Fruit fly (Drosophila melanogaster) whole organism, embryonic: ENCODE measurements around the gene TyrRS.
A peak's percentile ranks its signal among the peaks of the same experiment; 100 is the strongest.

Experiments used
- Atf6 ChIP-seq: fragments of 200-800 bp; sonication (Bioruptor generic); IDR thresholded peaks from 2 replicates; pipeline ENCODE4 v1.3.6; 2022; ENCODE audit warnings: missing biosample characterization, missing genetic modification characterization
- BEAF-32 ChIP-seq: fragments of 200-800 bp; sonication (Bioruptor generic); optimal IDR thresholded peaks from 3 replicates; lab custom pipeline; 2017; ENCODE audit warnings: missing biosample characterization, missing genetic modification characterization, mild to moderate bottlenecking, moderate library complexity, missing genetic modification reagents
- CG1233 ChIP-seq: fragments of 200-800 bp; sonication (Bioruptor generic); optimal IDR thresholded peaks from 4 replicates; lab custom pipeline; 2018; ENCODE audit warnings: missing biosample characterization, mild to moderate bottlenecking, missing genetic modification characterization
- CG12769 ChIP-seq: fragments of 200-800 bp; sonication (Bioruptor generic); optimal IDR thresholded peaks from 2 replicates; lab custom pipeline; 2019; ENCODE audit warnings: missing biosample characterization, mild to moderate bottlenecking, missing genetic modification characterization, moderate library complexity
- CG14710 ChIP-seq: fragments of 200-800 bp; sonication (Bioruptor generic); optimal IDR thresholded peaks from 3 replicates; lab custom pipeline; 2019; ENCODE audit warnings: missing biosample characterization, mild to moderate bottlenecking, missing genetic modification characterization, moderate library complexity
- CG2712 ChIP-seq: fragments of 200-800 bp; optimal IDR thresholded peaks from 3 replicates; lab custom pipeline; 2019; ENCODE audit warnings: missing biosample characterization, mild to moderate bottlenecking, missing genetic modification characterization, moderate library complexity
- CG31365 ChIP-seq: fragments of 200-800 bp; sonication (Bioruptor generic); optimal IDR thresholded peaks from 2 replicates; lab custom pipeline; 2018; ENCODE audit warnings: missing biosample characterization, mild to moderate bottlenecking, missing genetic modification characterization
- CG3281 ChIP-seq: fragments of 200-800 bp; sonication (Bioruptor generic); optimal IDR thresholded peaks from 3 replicates; lab custom pipeline; 2017; ENCODE audit warnings: missing biosample characterization, mild to moderate bottlenecking, missing genetic modification characterization
- CG34422 ChIP-seq: fragments of 200-800 bp; sonication (Bioruptor generic); IDR thresholded peaks from 3 replicates; pipeline ENCODE4 v1.3.6; 2022; ENCODE audit warnings: missing biosample characterization, missing genetic modification characterization
- CG42726 ChIP-seq: fragments of 200-800 bp; sonication (Bioruptor generic); IDR thresholded peaks from 2 replicates; pipeline ENCODE4 v1.3.6; 2022; ENCODE audit warnings: missing biosample characterization, missing genetic modification characterization; ENCODE audit not compliant: partially characterized antibody
- CG4360 ChIP-seq: fragments of 200-800 bp; sonication (Bioruptor generic); IDR thresholded peaks from 2 replicates; pipeline ENCODE4 v1.3.6; 2022; ENCODE audit warnings: missing biosample characterization, missing genetic modification characterization
- CG8290 ChIP-seq, 3 experiments: fragments of 200-800 bp; sonication (Bioruptor generic); optimal IDR thresholded peaks; 2 replicates each; lab custom pipeline; 2016 to 2019; ENCODE audit warnings: missing biosample characterization in 3 of 3, missing genetic modification characterization in 3 of 3, mild to moderate bottlenecking in 2 of 3, moderate library complexity in 1 of 3
- CG9609 ChIP-seq: fragments of 200-800 bp; sonication (Bioruptor generic); optimal IDR thresholded peaks from 3 replicates; lab custom pipeline; 2016; ENCODE audit warnings: missing biosample characterization, missing genetic modification characterization
- CHES-1-like ChIP-seq: fragments of 200-800 bp; sonication (Bioruptor generic); optimal IDR thresholded peaks from 2 replicates; lab custom pipeline; 2016; ENCODE audit warnings: missing biosample characterization, missing genetic modification characterization
- Dad ChIP-seq: fragments of 200-800 bp; sonication (Bioruptor generic); optimal IDR thresholded peaks from 3 replicates; lab custom pipeline; 2016; ENCODE audit warnings: missing biosample characterization, missing genetic modification characterization
- Dek ChIP-seq: fragments of 200-800 bp; sonication (Bioruptor generic); optimal IDR thresholded peaks from 3 replicates; lab custom pipeline; 2019; ENCODE audit warnings: missing biosample characterization, mild to moderate bottlenecking, missing genetic modification characterization, moderate library complexity
- Dref ChIP-seq: fragments of 200-800 bp; sonication (Bioruptor generic); IDR thresholded peaks from 2 replicates; pipeline ENCODE4 v1.3.6; 2022; ENCODE audit warnings: missing biosample characterization, missing genetic modification characterization
- Eip74EF ChIP-seq, 2 experiments: fragments of 200-800 bp in 1 of 2; fragments of >200 bp in 1 of 2; sonication (Bioruptor generic) in 1 of 2; optimal IDR thresholded peaks; 2 replicates each; lab custom pipeline; 2017 to 2019; ENCODE audit warnings: missing biosample characterization in 2 of 2, missing genetic modification characterization in 2 of 2, mild to moderate bottlenecking in 1 of 2, moderate library complexity in 1 of 2
- Elba2 ChIP-seq: fragments of 200-800 bp; sonication (Bioruptor generic); optimal IDR thresholded peaks from 3 replicates; lab custom pipeline; 2016; ENCODE audit warnings: missing biosample characterization, missing genetic modification characterization
- Fer1 ChIP-seq: fragments of 200-800 bp; sonication (Bioruptor generic); optimal IDR thresholded peaks from 2 replicates; lab custom pipeline; 2017; ENCODE audit warnings: missing biosample characterization, mild to moderate bottlenecking, missing genetic modification characterization
- GATAe ChIP-seq: fragments of 200-800 bp; sonication (Bioruptor generic); conservative IDR thresholded peaks from 2 replicates; pipeline ENCODE4 v1.3.6; 2022; ENCODE audit warnings: missing biosample characterization, missing genetic modification characterization
- HHEX ChIP-seq: fragments of 200-800 bp; sonication (Bioruptor generic); optimal IDR thresholded peaks from 3 replicates; lab custom pipeline; 2017; ENCODE audit warnings: missing biosample characterization, mild to moderate bottlenecking, missing genetic modification characterization, missing genetic modification reagents
- HLH4C ChIP-seq: fragments of 200-800 bp; sonication (Bioruptor generic); IDR thresholded peaks from 3 replicates; pipeline ENCODE4 v1.3.6; 2022; ENCODE audit warnings: missing biosample characterization, missing genetic modification characterization; ENCODE audit not compliant: partially characterized antibody
- HmgZ ChIP-seq: fragments of 200-800 bp; sonication (Bioruptor generic); optimal IDR thresholded peaks from 2 replicates; lab custom pipeline; 2018; ENCODE audit warnings: missing biosample characterization, mild to moderate bottlenecking, missing genetic modification characterization
- Hmr ChIP-seq: fragments of 200-800 bp; sonication (Bioruptor generic); optimal IDR thresholded peaks from 3 replicates; lab custom pipeline; 2017; ENCODE audit warnings: mild to moderate bottlenecking, missing biosample characterization, missing genetic modification reagents, missing genetic modification characterization
- Myb ChIP-seq: fragments of 200-800 bp; sonication (Bioruptor generic); optimal IDR thresholded peaks from 2 replicates; lab custom pipeline; 2016; ENCODE audit warnings: missing biosample characterization, missing genetic modification characterization
- Optix ChIP-seq: fragments of 200-800 bp; sonication (Bioruptor generic); IDR thresholded peaks from 3 replicates; pipeline ENCODE4 v1.3.6; 2022; ENCODE audit warnings: missing biosample characterization, missing genetic modification characterization
- Pdp1 ChIP-seq, 2 experiments: fragments of 200-800 bp; sonication (Bioruptor generic); optimal IDR thresholded peaks; 3 replicates each; lab custom pipeline; 2016; ENCODE audit warnings: missing biosample characterization in 2 of 2, missing genetic modification characterization in 2 of 2, mild to moderate bottlenecking in 1 of 2, moderate library complexity in 1 of 2
- Scr ChIP-seq: fragments of 200-800 bp; sonication (Bioruptor generic); IDR thresholded peaks from 2 replicates; pipeline ENCODE4 v1.3.6; 2022; ENCODE audit warnings: missing biosample characterization, missing genetic modification characterization; ENCODE audit not compliant: partially characterized antibody
- amos ChIP-seq: fragments of 200-800 bp; sonication (Bioruptor generic); IDR thresholded peaks from 2 replicates; pipeline ENCODE4 v1.3.6; 2022; ENCODE audit warnings: missing biosample characterization, missing genetic modification characterization; ENCODE audit not compliant: partially characterized antibody
- bcd ChIP-seq: fragments of 200-800 bp; sonication (Bioruptor generic); optimal IDR thresholded peaks from 2 replicates; lab custom pipeline; 2017; ENCODE audit warnings: missing biosample characterization, mild to moderate bottlenecking, missing genetic modification characterization
- caup ChIP-seq: fragments of 200-800 bp; sonication (Bioruptor generic); optimal IDR thresholded peaks from 3 replicates; lab custom pipeline; 2017; ENCODE audit warnings: missing biosample characterization, mild to moderate bottlenecking, missing genetic modification characterization, moderate library complexity; ENCODE audit not compliant: severe bottlenecking
- chinmo ChIP-seq: fragments of 200-800 bp; sonication (Bioruptor generic); IDR thresholded peaks from 4 replicates; pipeline ENCODE4 v1.3.6; 2022; ENCODE audit warnings: missing biosample characterization, missing genetic modification characterization; ENCODE audit not compliant: partially characterized antibody
- ci ChIP-seq: fragments of 200-800 bp; sonication (Bioruptor generic); IDR thresholded peaks from 3 replicates; pipeline ENCODE4 v1.3.6; 2022; ENCODE audit warnings: missing biosample characterization, missing genetic modification characterization
- cwo ChIP-seq: fragments of 200-800 bp; sonication (Bioruptor generic); optimal IDR thresholded peaks from 3 replicates; lab custom pipeline; 2017; ENCODE audit warnings: missing biosample characterization, missing genetic modification characterization, mild to moderate bottlenecking, moderate library complexity, missing genetic modification reagents
- exex ChIP-seq: fragments of 200-800 bp; sonication (Bioruptor generic); optimal IDR thresholded peaks from 4 replicates; lab custom pipeline; 2018; ENCODE audit warnings: missing biosample characterization, mild to moderate bottlenecking, missing genetic modification characterization, moderate library complexity
- insv ChIP-seq, 2 experiments: fragments of 200-800 bp; sonication (Bioruptor generic); optimal IDR thresholded peaks; 3 replicates each; lab custom pipeline; 2016 to 2018; ENCODE audit warnings: missing biosample characterization in 2 of 2, missing genetic modification characterization in 2 of 2
- klu ChIP-seq: fragments of 200-800 bp; sonication (Bioruptor generic); IDR thresholded peaks from 2 replicates; pipeline ENCODE4 v1.3.6; 2022; ENCODE audit warnings: missing biosample characterization, missing genetic modification characterization
- knrl ChIP-seq: fragments of 200-800 bp; sonication (Bioruptor generic); IDR thresholded peaks from 3 replicates; pipeline ENCODE4 v1.3.6; 2022; ENCODE audit warnings: missing biosample characterization, missing genetic modification characterization; ENCODE audit not compliant: partially characterized antibody
- nmo ChIP-seq: fragments of 200-800 bp; sonication (Bioruptor generic); optimal IDR thresholded peaks from 2 replicates; lab custom pipeline; 2018; ENCODE audit warnings: missing biosample characterization, mild to moderate bottlenecking, missing genetic modification characterization, moderate library complexity
- pros ChIP-seq: fragments of 200-800 bp; sonication (Bioruptor generic); optimal IDR thresholded peaks from 3 replicates; lab custom pipeline; 2019; ENCODE audit warnings: missing biosample characterization, mild to moderate bottlenecking, missing genetic modification characterization, moderate library complexity
- scrt ChIP-seq: fragments of 200-800 bp; sonication (Bioruptor generic); optimal IDR thresholded peaks from 2 replicates; lab custom pipeline; 2018; ENCODE audit warnings: missing biosample characterization, mild to moderate bottlenecking, missing genetic modification characterization, moderate library complexity
- sob ChIP-seq: fragments of 200-800 bp; sonication (Bioruptor generic); IDR thresholded peaks from 2 replicates; pipeline ENCODE4 v1.3.6; 2022; ENCODE audit warnings: missing biosample characterization, missing genetic modification characterization
- stwl ChIP-seq: fragments of 200-800 bp; sonication (Bioruptor generic); optimal IDR thresholded peaks from 3 replicates; lab custom pipeline; 2018; ENCODE audit warnings: missing biosample characterization, mild to moderate bottlenecking, missing genetic modification characterization, moderate library complexity
- tll ChIP-seq, 2 experiments: fragments of 200-800 bp in 1 of 2; fragments of >200 bp in 1 of 2; sonication (Bioruptor generic) in 1 of 2; optimal IDR thresholded peaks; 2 replicates each; lab custom pipeline; 2017 to 2019; ENCODE audit warnings: missing biosample characterization in 2 of 2, missing genetic modification characterization in 2 of 2, mild to moderate bottlenecking in 1 of 2, moderate library complexity in 1 of 2
- vfl ChIP-seq: fragments of 200-800 bp; sonication (Bioruptor generic); optimal IDR thresholded peaks from 2 replicates; lab custom pipeline; 2016; ENCODE audit warnings: missing biosample characterization, missing genetic modification characterization

The TyrRS gene

dm6 chr3L:16381184-16381797 lies 37.8 kb downstream of the TyrRS start, which contains the start of gene Agpat4 (continued):
- peak; percentile 34 for TF ChIP-seq Hmr (GFP tag; lab: Kevin White, UChicago)
- peak; percentile 71 for TF ChIP-seq Elba2
- TF ChIP-seq Eip74EF (GFP tag; optimal IDR thresholded peaks at IDR 0.05; lab: Kevin White, UChicago), result peak in 1 of 2 experiments; percentile 81
- no peak for TF ChIP-seq Fer1 (GFP tag; lab: Kevin White, UChicago)
- peak; percentile 32 for TF ChIP-seq Scr (GFP tag; lab: Robert Waterston, UW)
- TF ChIP-seq CG4360 (GFP tag; lab: Robert Waterston, UW), result peak; percentile 99
- peak; percentile 86 for TF ChIP-seq Myb (GFP tag; lab: Kevin White, UChicago)
- peak; percentile 26 for TF ChIP-seq CG14710
- peak in 1 of 2 experiments; percentile 64 for TF ChIP-seq insv (GFP tag; optimal IDR thresholded peaks at IDR 0.05; lab: Kevin White, UChicago)
- peak; percentile 4 for TF ChIP-seq CHES-1-like (GFP tag; lab: Kevin White, UChicago)
- peak; percentile 6 for TF ChIP-seq CG2712 (tag; lab: Kevin White, UChicago)
- TF ChIP-seq caup (GFP tag; lab: Kevin White, UChicago), result peak; percentile 2
- TF ChIP-seq CG3281, result no peak
- TF ChIP-seq HLH4C (GFP tag; lab: Robert Waterston, UW), result peak; percentile 55; the same call in 1 of the 3 replicates
- TF ChIP-seq pros, result peak; percentile 21
- TF ChIP-seq Dad (GFP tag; lab: Kevin White, UChicago), result no peak
- peak; percentile 56; the same call in 2 of the 3 replicates for TF ChIP-seq knrl (GFP tag; lab: Robert Waterston, UW)
- peak; percentile 7 for TF ChIP-seq bcd (GFP tag; lab: Kevin White, UChicago)
- peak; percentile 44; the same call in 1 of the 2 replicates for TF ChIP-seq amos (GFP tag; lab: Robert Waterston, UW)
- 0 out of 3 replicates have a peak, but pooled peaks have one; percentile 3 for TF ChIP-seq ci
- peak; percentile 74 for TF ChIP-seq stwl
- peak; percentile 85 for TF ChIP-seq cwo (GFP tag; lab: Kevin White, UChicago)
- peak; percentile 61 for TF ChIP-seq nmo (GFP tag; lab: Kevin White, UChicago)
- TF ChIP-seq Atf6 (GFP tag; lab: Robert Waterston, UW), result 0 out of 2 replicates have a peak, but pooled peaks have one; percentile 6
- TF ChIP-seq CG34422 (GFP tag; lab: Robert Waterston, UW), result peak; percentile 68; the same call in 1 of the 3 replicates
- peak; percentile 4; the same call in 1 of the 2 replicates for TF ChIP-seq sob (GFP tag; lab: Robert Waterston, UW)
- TF ChIP-seq HHEX (GFP tag; lab: Kevin White, UChicago), result peak; percentile 13
- peak; percentile 28 for TF ChIP-seq Dek (tag; lab: Kevin White, UChicago)
- TF ChIP-seq Pdp1 (GFP tag; optimal IDR thresholded peaks at IDR 0.05; lab: Kevin White, UChicago), result peak in 1 of 2 experiments; percentile 16
- TF ChIP-seq CG1233 (GFP tag; lab: Kevin White, UChicago), result no peak
- peak; percentile 84 for TF ChIP-seq CG8290 (GFP tag; optimal IDR thresholded peaks at IDR 0.05; lab: Kevin White, UChicago)
- TF ChIP-seq CG8290 (tag; optimal IDR thresholded peaks at IDR 0.05; lab: Kevin White, UChicago), result peak; percentile 61 to 76
- peak in 1 of 2 experiments; percentile 40 for TF ChIP-seq tll (GFP tag; optimal IDR thresholded peaks at IDR 0.05; lab: Kevin White, UChicago)
- TF ChIP-seq chinmo (GFP tag; lab: Robert Waterston, UW), result 0 out of 4 replicates have a peak, but pooled peaks have one; percentile 39
- TF ChIP-seq Optix (GFP tag; lab: Robert Waterston, UW), result no peak
- TF ChIP-seq CG31365 (tag; lab: Kevin White, UChicago), result peak; percentile 99
- TF ChIP-seq CG12769 (tag; lab: Kevin White, UChicago), result peak; percentile 12
- TF ChIP-seq vfl, result no peak
- TF ChIP-seq Dref (GFP tag; lab: Robert Waterston, UW), result peak; percentile 42
- TF ChIP-seq exex (tag; lab: Kevin White, UChicago), result peak; percentile 88
- TF ChIP-seq BEAF-32, result peak; percentile 29
- no peak for TF ChIP-seq CG9609 (GFP tag; lab: Kevin White, UChicago)
- TF ChIP-seq GATAe (GFP tag; lab: Robert Waterston, UW), result peak; percentile 98
- no peak for TF ChIP-seq scrt (GFP tag; lab: Kevin White, UChicago)
- TF ChIP-seq klu, result 0 out of 2 replicates have a peak, but pooled peaks have one; percentile 4
- peak; percentile 52 for TF ChIP-seq HmgZ (tag; lab: Kevin White, UChicago)
- TF ChIP-seq CG42726, result peak; percentile 68; the same call in 1 of the 2 replicates
